Worm (Caenorhabditis elegans) whole organism, mixed stage, embryonic: ENCODE measurements around the gene ZK930.7.

ENCODE experiments used
- M03D4.4 ChIP-seq: sonication (generic microtip); optimal IDR thresholded peaks from 2 replicates; lab custom pipeline; 2017; ENCODE audit warnings: mild to moderate bottlenecking, missing genetic modification characterization, missing compliant biosample characterization
- bed-3 ChIP-seq: fragments of 200-800 bp; sonication (Bioruptor generic); optimal IDR thresholded peaks from 3 replicates; lab custom pipeline; 2018; ENCODE audit warnings: mild to moderate bottlenecking, missing genetic modification characterization, moderate library complexity, missing compliant biosample characterization
- ceh-39 ChIP-seq: fragments of 150-350 bp; optimal IDR thresholded peaks from 2 replicates; lab custom pipeline; 2014; ENCODE audit warnings: missing biosample characterization, missing genetic modification characterization
- ces-1 ChIP-seq: fragments of 150-350 bp; optimal IDR thresholded peaks from 2 replicates; lab custom pipeline; 2014; ENCODE audit warnings: missing biosample characterization, missing genetic modification reagents, missing genetic modification characterization
- cnd-1 ChIP-seq: fragments of 200-800 bp; sonication (Bioruptor generic); optimal IDR thresholded peaks from 2 replicates; lab custom pipeline; 2018; ENCODE audit warnings: mild to moderate bottlenecking, missing genetic modification characterization, missing compliant biosample characterization
- drap-1 ChIP-seq: fragments of 200-800 bp; sonication (Bioruptor generic); optimal IDR thresholded peaks from 3 replicates; lab custom pipeline; 2018; ENCODE audit warnings: mild to moderate bottlenecking, missing genetic modification characterization, missing compliant biosample characterization
- elt-1 ChIP-seq: sonication (generic microtip); optimal IDR thresholded peaks from 2 replicates; lab custom pipeline; 2017; ENCODE audit warnings: missing genetic modification characterization, mild to moderate bottlenecking, missing compliant biosample characterization, antibody characterized with exemption, moderate library complexity, borderline replicate concordance; ENCODE audit not compliant: insufficient read depth
- elt-3 ChIP-seq: fragments of 150-350 bp; optimal IDR thresholded peaks from 2 replicates; lab custom pipeline; 2014; ENCODE audit warnings: missing biosample characterization, missing genetic modification characterization
- flh-1 ChIP-seq: fragments of 200-800 bp; sonication (Bioruptor generic); optimal IDR thresholded peaks from 2 replicates; lab custom pipeline; 2018; ENCODE audit warnings: mild to moderate bottlenecking, missing genetic modification characterization, moderate library complexity, missing compliant biosample characterization
- ham-2 ChIP-seq: fragments of 200-800 bp; sonication (Bioruptor generic); optimal IDR thresholded peaks from 2 replicates; lab custom pipeline; 2018; ENCODE audit warnings: mild to moderate bottlenecking, missing genetic modification characterization, missing compliant biosample characterization
- lsy-2 ChIP-seq: fragments of 150-350 bp; optimal IDR thresholded peaks from 2 replicates; lab custom pipeline; 2014; ENCODE audit warnings: missing biosample characterization, missing genetic modification characterization
- mls-2 ChIP-seq: sonication (generic microtip); optimal IDR thresholded peaks from 2 replicates; lab custom pipeline; 2016; ENCODE audit warnings: mild to moderate bottlenecking, missing genetic modification characterization, moderate library complexity, missing compliant biosample characterization
- nhr-12 ChIP-seq: fragments of 150-350 bp; optimal IDR thresholded peaks from 2 replicates; lab custom pipeline; 2014; ENCODE audit warnings: missing biosample characterization, missing genetic modification characterization
- nhr-2 ChIP-seq: fragments of 150-350 bp; optimal IDR thresholded peaks from 2 replicates; lab custom pipeline; 2014; ENCODE audit warnings: missing biosample characterization, missing genetic modification characterization
- nhr-237 ChIP-seq: fragments of 150-350 bp; optimal IDR thresholded peaks from 2 replicates; lab custom pipeline; 2014; ENCODE audit warnings: missing biosample characterization, missing genetic modification characterization
- nhr-76 ChIP-seq: sonication (generic microtip); optimal IDR thresholded peaks from 2 replicates; lab custom pipeline; 2017; ENCODE audit warnings: missing biosample characterization, missing genetic modification characterization
- sem-2 ChIP-seq: fragments of 200-800 bp; sonication (Bioruptor generic); optimal IDR thresholded peaks from 2 replicates; lab custom pipeline; 2018; ENCODE audit warnings: mild to moderate bottlenecking, missing genetic modification characterization, missing compliant biosample characterization
- snpc-4 ChIP-seq: fragments of 150-350 bp; optimal IDR thresholded peaks from 2 replicates; lab custom pipeline; 2014; ENCODE audit warnings: missing biosample characterization, missing genetic modification characterization
- sptf-1 ChIP-seq: sonication (generic microtip); optimal IDR thresholded peaks from 2 replicates; lab custom pipeline; 2017; ENCODE audit warnings: mild to moderate bottlenecking, missing genetic modification characterization, moderate library complexity, missing compliant biosample characterization
- tbx-8 ChIP-seq: fragments of 200-800 bp; sonication (Bioruptor generic); optimal IDR thresholded peaks from 2 replicates; lab custom pipeline; 2018; ENCODE audit warnings: mild to moderate bottlenecking, missing genetic modification characterization, moderate library complexity, missing compliant biosample characterization
- unc-120 ChIP-seq: sonication (generic microtip); optimal IDR thresholded peaks from 2 replicates; lab custom pipeline; 2017; ENCODE audit warnings: missing genetic modification characterization, missing compliant biosample characterization; ENCODE audit not compliant: poor library complexity, severe bottlenecking
- unc-39 ChIP-seq: fragments of 150-350 bp; optimal IDR thresholded peaks from 2 replicates; lab custom pipeline; 2014; ENCODE audit warnings: missing biosample characterization, missing genetic modification characterization
- unc-62 ChIP-seq: fragments of 150-350 bp; optimal IDR thresholded peaks from 2 replicates; lab custom pipeline; 2014; ENCODE audit warnings: missing biosample characterization, missing genetic modification reagents, missing genetic modification characterization
- ztf-11 ChIP-seq: fragments of 150-350 bp; optimal IDR thresholded peaks from 2 replicates; lab custom pipeline; 2014; ENCODE audit warnings: missing biosample characterization, missing genetic modification characterization

The ZK930.7 gene

ce11 chrII:11893323-11893722 lies 21.1 kb upstream of the ZK930.7 start, which contains the start of gene ZK930.2:
TSS of gene ZK930.2 (minus strand) at chrII:11893423.
- TF ChIP-seq sem-2 (GFP tag; lab: Kevin White, UChicago) (no peak), tbx-8 (GFP tag; lab: Kevin White, UChicago) (no peak), nhr-76 (tag; lab: Kevin White, UChicago) (no peak), unc-39 (tag; lab: Kevin White, UChicago) (no peak), flh-1 (no peak), sptf-1 (no peak), M03D4.4 (tag; lab: Kevin White, UChicago) (no peak)
- TF ChIP-seq, all 35 proteins: peak for 0

DNA sequence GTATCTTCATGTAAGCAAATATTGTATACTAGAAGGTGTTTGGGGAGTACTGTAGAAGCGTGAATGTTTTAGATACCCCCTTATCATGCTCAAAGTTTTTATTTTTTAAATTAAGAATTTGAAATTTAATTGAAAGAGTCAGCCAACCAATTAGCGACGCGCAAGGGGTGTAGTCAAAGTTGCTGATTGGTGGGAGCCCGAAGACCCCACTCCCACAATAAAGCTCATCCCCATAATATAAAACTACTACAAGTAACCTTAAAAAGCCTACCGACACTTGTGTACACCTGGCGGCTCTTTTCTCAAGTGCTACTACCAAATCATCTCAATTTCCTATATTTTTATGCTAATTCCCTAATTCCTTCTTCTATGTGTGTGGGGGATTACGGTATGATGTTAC lies 14.6 kb upstream of the ZK930.7 start:
- no peak for TF ChIP-seq ces-1
- TF ChIP-seq ceh-39 (tag; lab: Kevin White, UChicago): no peak
- TF ChIP-seq snpc-4 (tag; lab: Kevin White, UChicago): no peak
- TF ChIP-seq tbx-8 (GFP tag; lab: Kevin White, UChicago): no peak
- peak; percentile 10 for TF ChIP-seq nhr-2 (tag; lab: Kevin White, UChicago)
- TF ChIP-seq elt-3 (tag; lab: Kevin White, UChicago): no peak

- no peak for TF ChIP-seq lsy-2 (tag; lab: Kevin White, UChicago)
- no peak for TF ChIP-seq unc-120
- TF ChIP-seq unc-39 (tag; lab: Kevin White, UChicago): no peak
- no peak for TF ChIP-seq elt-1 (tag; lab: Kevin White, UChicago)
Observed at ce11 chrII:11901110-11901509, 13.3 kb upstream of the ZK930.7 start, which contains the start of gene vab-23. TSS of gene vab-23 (minus strand) at chrII:11901210.

- TF ChIP-seq bed-3 (GFP tag; lab: Kevin White, UChicago): no peak
- no peak for TF ChIP-seq unc-39 (tag; lab: Kevin White, UChicago)
- TF ChIP-seq unc-62: peak; percentile 96
- TF ChIP-seq unc-120: peak; percentile 15
- peak; percentile 79 for TF ChIP-seq nhr-2 (tag; lab: Kevin White, UChicago)
- no peak for TF ChIP-seq sptf-1
Observed at ce11 chrII:11902203-11902602, 12.2 kb upstream of the ZK930.7 start.

- TF ChIP-seq flh-1: no peak
- TF ChIP-seq sem-2 (GFP tag; lab: Kevin White, UChicago): no peak
- TF ChIP-seq ham-2 (GFP tag; lab: Kevin White, UChicago): no peak
- no peak for TF ChIP-seq unc-62
- TF ChIP-seq cnd-1 (tag; lab: Kevin White, UChicago): peak; percentile 53
- no peak for TF ChIP-seq ztf-11 (tag; lab: Kevin White, UChicago)
- TF ChIP-seq tbx-8 (GFP tag; lab: Kevin White, UChicago): no peak
Observed at ce11 chrII:11905023-11905422, 9.4 kb upstream of the ZK930.7 start.

ce11 chrII:11906217-11906616 lies 8.2 kb upstream of the ZK930.7 start, which contains the start of gene ZK930.4:
TSS of gene ZK930.4 (plus strand) at chrII:11906517.
- TF ChIP-seq ces-1 (no peak), drap-1 (no peak), bed-3 (GFP tag; lab: Kevin White, UChicago) (no peak), ztf-11 (tag; lab: Kevin White, UChicago) (no peak), mls-2 (no peak), tbx-8 (GFP tag; lab: Kevin White, UChicago) (no peak), snpc-4 (tag; lab: Kevin White, UChicago) (no peak), unc-62 (no peak)

- TF ChIP-seq M03D4.4 (tag; lab: Kevin White, UChicago) (no peak), ces-1 (no peak), lsy-2 (tag; lab: Kevin White, UChicago) (no peak), snpc-4 (tag; lab: Kevin White, UChicago) (no peak), nhr-237 (tag; lab: Kevin White, UChicago) (no peak), bed-3 (GFP tag; lab: Kevin White, UChicago) (no peak), tbx-8 (GFP tag; lab: Kevin White, UChicago) (no peak), ham-2 (GFP tag; lab: Kevin White, UChicago) (no peak), nhr-12 (tag; lab: Kevin White, UChicago) (no peak)
- TF ChIP-seq, all 35 proteins: peak for 0
Observed at ce11 chrII:11910569-11910968, 3.8 kb upstream of the ZK930.7 start.
